Worm (Caenorhabditis elegans): ENCODE data around the gene srw-59.
"Not testable (repeated sequence)": the region's sequence is repeated elsewhere in the genome, so short reads cannot be mapped to it uniquely, and the experiment has no call there.

The srw-59 gene

ce11 chrV:15943125-15943524, 7.7 kb downstream of the srw-59 start, which contains the start of gene srw-53:
srw-53 (plus strand) TSS chrV:15943425.
- no peak for TF ChIP-seq Y105C5A.15 (GFP tag; IDR thresholded peaks at IDR 0.05)
- no peak for TF ChIP-seq fkh-10 (GFP tag; optimal IDR thresholded peaks at IDR 0.05)
- TF ChIP-seq daf-12 (tag; optimal IDR thresholded peaks at IDR 0.05): no peak
- no peak for TF ChIP-seq ztf-7 (tag; optimal IDR thresholded peaks at IDR 0.05)
- TF ChIP-seq T26A8.4 (GFP tag; IDR thresholded peaks at IDR 0.05): no peak
- TF ChIP-seq saeg-2 (GFP tag; IDR thresholded peaks at IDR 0.05): no peak
- no peak for TF ChIP-seq hmg-1.1 (GFP tag; IDR thresholded peaks at IDR 0.05)
- TF ChIP-seq F44E2.7 (GFP tag; IDR thresholded peaks at IDR 0.05): no peak
- TF ChIP-seq jun-1 (tag; optimal IDR thresholded peaks at IDR 0.05): no peak
- TF ChIP-seq lin-39 (tag; optimal IDR thresholded peaks at IDR 0.05): no peak
- TF ChIP-seq fos-1 (tag; optimal IDR thresholded peaks at IDR 0.05): no peak
- no peak for TF ChIP-seq spr-3 (GFP tag; optimal IDR thresholded peaks at IDR 0.05)
- TF ChIP-seq dmd-8 (GFP tag; IDR thresholded peaks at IDR 0.05): no peak

ce11 chrV:15940254-15940653, 10.5 kb downstream of the srw-59 start, which contains the start of gene srw-55:
srw-55 (minus strand) TSS chrV:15940354.
- TF ChIP-seq dpl-1 (GFP tag; optimal IDR thresholded peaks at IDR 0.05): no peak
- peak in 1 of 2 experiments; percentile 66 for TF ChIP-seq unc-62 (GFP tag; optimal IDR thresholded peaks at IDR 0.05 in 1 of 2)
- no peak for TF ChIP-seq unc-62 (tag; optimal IDR thresholded peaks at IDR 0.05)

- TF ChIP-seq mdt-29 (GFP tag; IDR thresholded peaks at IDR 0.05) (no peak), egl-27 (tag; optimal IDR thresholded peaks at IDR 0.05) (no peak), mdl-1 (tag; optimal IDR thresholded peaks at IDR 0.05) (no peak), ceh-82 (tag; optimal IDR thresholded peaks at IDR 0.05) (no peak), daf-19 (GFP tag; conservative IDR thresholded peaks at IDR 0.05) (no peak), nhr-237 (tag; optimal IDR thresholded peaks at IDR 0.05) (no peak), mxl-2 (GFP tag; conservative IDR thresholded peaks at IDR 0.05) (no peak), tag-97 (GFP tag; IDR thresholded peaks at IDR 0.05) (no peak), ztf-7 (tag; optimal IDR thresholded peaks at IDR 0.05) (no peak), lir-3 (tag; optimal IDR thresholded peaks at IDR 0.05) (no peak), lin-39 (tag; optimal IDR thresholded peaks at IDR 0.05) (no peak), nhr-111 (GFP tag; optimal IDR thresholded peaks at IDR 0.05) (no peak), T20F7.1 (GFP tag; optimal IDR thresholded peaks at IDR 0.05) (no peak), lsy-2 (tag; optimal IDR thresholded peaks at IDR 0.05) (no peak)
These were observed 18.4 kb downstream of the srw-59 start, which contains the start of gene srw-26 for ce11 chrV:15932390-15932789. srw-26 (minus strand) TSS chrV:15932490.

ce11 chrV:15929882-15930281, 20.9 kb downstream of the srw-59 start, which contains the start of gene srbc-77:
srbc-77 (plus strand) TSS chrV:15930182.
- TF ChIP-seq unc-39 (tag; optimal IDR thresholded peaks at IDR 0.05); dmd-9 (GFP tag; IDR thresholded peaks at IDR 0.05); spr-1 (tag; optimal IDR thresholded peaks at IDR 0.05): not testable (repeated sequence)

ce11 chrV:15928325-15928724, 22.5 kb downstream of the srw-59 start, which contains the start of gene pzf-1:
pzf-1 (minus strand) TSS chrV:15928425.
- no peak for TF ChIP-seq mes-2 (tag; optimal IDR thresholded peaks at IDR 0.05; ENCODE audit: poor library complexity, severe bottlenecking)
- TF ChIP-seq Y5F2A.4 (GFP tag; optimal IDR thresholded peaks at IDR 0.05): no peak
- TF ChIP-seq T20F7.1 (GFP tag; optimal IDR thresholded peaks at IDR 0.05): no peak
- no peak for TF ChIP-seq nhr-76 (tag; optimal IDR thresholded peaks at IDR 0.05)
- TF ChIP-seq mdl-1 (tag; optimal IDR thresholded peaks at IDR 0.05): no peak
